Worm (Caenorhabditis elegans): ENCODE measurements around the gene str-246.

The str-246 gene

ce11 chrIII:11090112-11090648, 12.7 kb downstream of the str-246 start (continued):
- no peak for TF ChIP-seq ceh-63 (GFP tag; optimal IDR thresholded peaks at IDR 0.05)
- TF ChIP-seq ceh-8 (GFP tag; optimal IDR thresholded peaks at IDR 0.05): no peak
- peak; percentile 35 for TF ChIP-seq elt-2 (tag; optimal IDR thresholded peaks at IDR 0.05)
- no peak for TF ChIP-seq lin-15B (tag; optimal IDR thresholded peaks at IDR 0.05)
- no peak for TF ChIP-seq ceh-90 (tag; optimal IDR thresholded peaks at IDR 0.05)
- peak in 1 of 2 experiments; percentile 47 for TF ChIP-seq ztf-11 (tag; optimal IDR thresholded peaks at IDR 0.05)
- TF ChIP-seq fkh-4 (tag; optimal IDR thresholded peaks at IDR 0.05; ENCODE audit: borderline replicate concordance): no peak
- TF ChIP-seq ceh-88 (GFP tag; IDR thresholded peaks at IDR 0.05): no peak; the same call in 1 of the 2 replicates
- TF ChIP-seq sox-4 (tag; optimal IDR thresholded peaks at IDR 0.05): no peak
- TF ChIP-seq Y116A8C.19 (tag; optimal IDR thresholded peaks at IDR 0.05; ENCODE audit: borderline replicate concordance): no peak
- peak; percentile 98 for TF ChIP-seq snpc-4 (tag; optimal IDR thresholded peaks at IDR 0.05)
- peak; percentile 64 for TF ChIP-seq rnt-1 (tag; optimal IDR thresholded peaks at IDR 0.05)
- no peak for TF ChIP-seq mef-2 (tag; optimal IDR thresholded peaks at IDR 0.05)
- TF ChIP-seq nhr-47 (tag; optimal IDR thresholded peaks at IDR 0.05): peak; percentile 75
- TF ChIP-seq nhr-20 (tag; optimal IDR thresholded peaks at IDR 0.05): peak; percentile 43
- TF ChIP-seq lin-35 (GFP tag; optimal IDR thresholded peaks at IDR 0.05): peak in 1 of 2 experiments; percentile 34
- peak; percentile 22 for TF ChIP-seq mep-1 (tag; optimal IDR thresholded peaks at IDR 0.05)
- TF ChIP-seq nhr-77 (tag; optimal IDR thresholded peaks at IDR 0.05): peak; percentile 51
- TF ChIP-seq efl-3 (GFP tag; optimal IDR thresholded peaks at IDR 0.05): peak; percentile 43
- TF ChIP-seq aly-2 (tag; optimal IDR thresholded peaks at IDR 0.05): no peak
- peak; percentile 37 for TF ChIP-seq zip-4 (GFP tag; optimal IDR thresholded peaks at IDR 0.05)
- TF ChIP-seq lsy-2 (tag; optimal IDR thresholded peaks at IDR 0.05): peak; percentile 8 to 36
- TF ChIP-seq elt-3 (tag; optimal IDR thresholded peaks at IDR 0.05): peak in 2 of 6 experiments; percentile 9 to 38
- TF ChIP-seq tlp-1 (tag; optimal IDR thresholded peaks at IDR 0.05): no peak
- peak; percentile 28 to 58 for TF ChIP-seq efl-1 (optimal IDR thresholded peaks at IDR 0.05)
- TF ChIP-seq efl-1 (GFP tag; optimal IDR thresholded peaks at IDR 0.05 in 1 of 2): peak in 1 of 2 experiments; percentile 93
- TF ChIP-seq lin-14 (GFP tag; optimal IDR thresholded peaks at IDR 0.05): peak; percentile 30
- peak in 1 of 3 experiments; percentile 2 for TF ChIP-seq ceh-82 (tag; optimal IDR thresholded peaks at IDR 0.05)
- no peak for TF ChIP-seq hlh-4 (tag; optimal IDR thresholded peaks at IDR 0.05)
- TF ChIP-seq egl-13 (tag; optimal IDR thresholded peaks at IDR 0.05): no peak
- no peak for TF ChIP-seq nhr-12 (tag; optimal IDR thresholded peaks at IDR 0.05)
- TF ChIP-seq nhr-90 (tag; optimal IDR thresholded peaks at IDR 0.05; ENCODE audit: poor library complexity): peak; percentile 86
- no peak for TF ChIP-seq egl-27 (tag; optimal IDR thresholded peaks at IDR 0.05)
- TF ChIP-seq xbp-1 (tag; optimal IDR thresholded peaks at IDR 0.05): peak; percentile 12
- TF ChIP-seq lin-13 (GFP tag; optimal IDR thresholded peaks at IDR 0.05): peak; percentile 51
- peak; percentile 62 for TF ChIP-seq grh-1 (GFP tag; IDR thresholded peaks at IDR 0.05)
- no peak for TF ChIP-seq isw-1 (GFP tag; IDR thresholded peaks at IDR 0.05)
- peak; percentile 67 for TF ChIP-seq swsn-7 (tag; optimal IDR thresholded peaks at IDR 0.05)
- peak in 2 of 3 experiments; percentile 3 to 23 for TF ChIP-seq dpl-1 (GFP tag; optimal IDR thresholded peaks at IDR 0.05)
- TF ChIP-seq C16A3.4 (tag; optimal IDR thresholded peaks at IDR 0.05): no peak
- TF ChIP-seq mdl-1 (tag; optimal IDR thresholded peaks at IDR 0.05): no peak
- TF ChIP-seq ama-1 (optimal IDR thresholded peaks at IDR 0.05): peak; percentile 96
- TF ChIP-seq nhr-71 (tag; optimal IDR thresholded peaks at IDR 0.05): peak; percentile 69
- no peak for TF ChIP-seq blmp-1 (tag; optimal IDR thresholded peaks at IDR 0.05)

Measured in whole organism, L1 larva.